Worm (Caenorhabditis elegans) whole organism, L4/young adult: ENCODE measurements around the gene T28C6.3.

ENCODE experiments used
- W03F9.2 ChIP-seq: fragments of 150-350 bp; optimal IDR thresholded peaks from 2 replicates; lab custom pipeline; 2014; ENCODE audit warnings: missing biosample characterization, missing genetic modification characterization
- dao-5 ChIP-seq: sonication (generic microtip); optimal IDR thresholded peaks from 2 replicates; lab custom pipeline; 2016; ENCODE audit warnings: missing genotype, missing genetic modification characterization, moderate library complexity, missing compliant biosample characterization
- him-1 ChIP-seq: sonication (generic microtip); optimal IDR thresholded peaks from 2 replicates; lab custom pipeline; 2016; ENCODE audit warnings: missing genotype, missing genetic modification reagents, missing genetic modification characterization, missing compliant biosample characterization

The T28C6.3 gene

DNA sequence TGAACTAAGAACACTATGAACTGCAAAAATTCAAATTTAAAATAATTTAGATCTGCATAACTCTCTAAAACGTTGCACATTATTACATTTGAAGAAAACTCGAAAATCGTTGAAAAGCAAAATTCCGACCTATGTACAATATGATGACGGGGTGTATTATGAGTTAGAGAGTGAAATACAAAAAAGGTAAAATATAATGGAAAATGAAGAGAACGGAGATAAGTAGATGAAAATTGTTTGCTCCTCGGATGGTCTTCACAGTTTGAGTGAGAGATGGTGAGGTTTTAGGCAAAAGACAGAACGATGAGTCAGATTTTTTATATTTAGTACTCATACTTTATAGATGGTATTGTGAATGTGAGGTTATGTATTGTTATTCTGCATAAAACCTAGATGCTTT is 12.8 kb upstream of the T28C6.3 start:
- TF ChIP-seq dao-5 (tag; lab: Kevin White, UChicago) = no peak

DNA sequence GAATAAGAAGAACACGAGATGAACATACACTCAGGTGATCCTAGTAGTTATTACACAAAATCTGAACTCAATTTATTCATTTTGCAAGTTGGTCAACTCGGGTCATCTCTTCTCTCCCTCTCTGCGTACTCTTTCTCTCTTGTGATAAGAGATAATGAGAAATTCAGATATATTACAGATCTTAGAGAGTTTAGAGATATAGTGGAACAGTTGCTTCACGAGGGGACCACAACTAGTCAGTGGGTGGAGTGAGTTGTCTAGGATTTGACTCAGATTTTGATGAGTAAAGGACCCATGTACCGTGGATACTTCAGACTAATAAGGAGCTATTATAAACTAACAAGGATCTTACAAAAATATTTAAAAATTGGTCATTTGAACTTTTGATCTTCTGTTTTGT is 6.5 kb upstream of the T28C6.3 start, which contains the start of gene exc-5:
TSS of gene exc-5 (minus strand) at position 57 of the 400 bp plus-strand sequence.
- TF ChIP-seq him-1 (no peak), dao-5 (tag; lab: Kevin White, UChicago) (no peak)

DNA sequence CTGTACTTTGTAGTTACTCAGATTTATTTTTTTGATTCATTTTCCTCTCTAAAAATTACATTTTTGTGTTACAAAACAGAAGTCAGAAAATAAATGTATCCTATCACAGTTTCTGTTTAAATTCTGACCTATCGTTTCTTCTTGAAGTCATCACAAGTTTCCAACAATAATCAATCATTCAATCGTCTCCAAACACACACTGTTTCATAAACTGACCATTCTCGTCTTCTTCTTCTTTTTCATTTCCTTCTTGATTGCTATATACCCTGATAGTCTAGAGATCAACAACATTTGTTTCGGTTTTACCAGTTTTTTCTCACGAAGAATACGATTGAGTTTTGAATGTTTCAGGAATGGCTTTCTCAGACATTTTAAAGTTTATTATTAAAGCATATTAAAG is 5.0 kb upstream of the T28C6.3 start:
- TF ChIP-seq him-1 (no peak), W03F9.2 (no peak), dao-5 (tag; lab: Kevin White, UChicago) (no peak)

DNA sequence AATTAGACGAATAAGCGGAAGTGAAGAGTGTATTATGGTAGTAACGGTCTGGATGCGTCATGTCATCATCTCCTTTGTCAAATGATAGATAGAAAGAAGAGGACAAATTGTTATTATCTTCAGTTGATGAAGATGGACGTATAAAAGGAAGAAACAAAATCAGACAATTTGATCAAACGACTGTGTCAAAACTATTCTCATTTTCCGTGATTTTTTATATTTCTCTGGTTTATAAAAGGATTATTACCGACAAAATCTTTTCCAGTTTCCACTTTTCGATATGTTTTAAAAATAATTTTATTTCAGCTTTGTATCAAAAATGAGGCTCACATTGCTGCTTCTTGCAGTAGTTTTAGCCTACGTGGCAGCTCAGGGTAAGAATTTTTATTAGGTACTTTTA is 4.1 kb upstream of the T28C6.3 start, which contains the start of gene grsp-2:
TSS of gene grsp-2 (plus strand) at position 301 of the 400 bp plus-strand sequence.
- no peak for TF ChIP-seq him-1
- no peak for TF ChIP-seq dao-5 (tag; lab: Kevin White, UChicago)
- TF ChIP-seq W03F9.2 = no peak

DNA sequence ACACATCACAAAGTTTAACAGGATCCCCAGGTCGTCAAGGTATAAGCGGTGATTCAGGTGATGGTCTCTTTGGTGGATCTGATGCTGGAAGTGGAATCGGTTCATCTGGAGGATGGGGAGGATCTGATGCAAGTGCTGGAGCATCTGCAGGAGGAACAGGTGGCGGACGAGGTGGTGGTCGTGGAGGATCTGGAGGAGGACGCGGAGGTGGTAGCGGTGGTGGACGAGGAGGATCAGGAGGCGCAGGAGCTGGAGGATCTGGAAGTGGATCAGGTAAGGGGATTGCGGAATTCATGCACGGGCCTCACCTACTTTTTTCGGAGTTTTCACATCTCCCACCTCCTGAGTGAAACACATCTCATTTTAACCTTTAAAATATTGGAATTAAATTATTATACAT is 3.5 kb upstream of the T28C6.3 start:
- TF ChIP-seq him-1 = no peak
- TF ChIP-seq W03F9.2 = no peak
- no peak for TF ChIP-seq dao-5 (tag; lab: Kevin White, UChicago)

DNA sequence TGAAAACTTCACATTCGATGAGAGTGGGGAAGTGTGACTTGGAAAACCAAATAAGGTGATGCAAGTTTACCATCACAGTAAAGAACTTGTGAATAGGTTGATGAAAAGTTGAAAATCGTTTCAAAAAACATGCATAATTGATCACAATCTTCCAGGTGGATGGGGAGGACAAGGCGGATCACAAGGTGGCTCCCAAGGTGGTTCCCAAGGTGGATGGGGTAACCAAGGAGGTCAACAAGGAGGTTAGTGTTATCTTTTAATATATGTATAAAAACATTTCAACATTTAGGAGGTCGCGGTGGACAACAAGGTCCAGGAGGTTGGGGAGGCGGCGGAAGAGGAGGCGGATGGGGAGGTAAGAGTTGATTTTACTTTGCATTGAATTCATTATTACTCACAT is 2.5 kb upstream of the T28C6.3 start, which contains the start of gene T28C6.10:
TSS of gene T28C6.10 (plus strand) at position 301 of the 400 bp plus-strand sequence.
- no peak for TF ChIP-seq dao-5 (tag; lab: Kevin White, UChicago)
- no peak for TF ChIP-seq W03F9.2
- no peak for TF ChIP-seq him-1

DNA sequence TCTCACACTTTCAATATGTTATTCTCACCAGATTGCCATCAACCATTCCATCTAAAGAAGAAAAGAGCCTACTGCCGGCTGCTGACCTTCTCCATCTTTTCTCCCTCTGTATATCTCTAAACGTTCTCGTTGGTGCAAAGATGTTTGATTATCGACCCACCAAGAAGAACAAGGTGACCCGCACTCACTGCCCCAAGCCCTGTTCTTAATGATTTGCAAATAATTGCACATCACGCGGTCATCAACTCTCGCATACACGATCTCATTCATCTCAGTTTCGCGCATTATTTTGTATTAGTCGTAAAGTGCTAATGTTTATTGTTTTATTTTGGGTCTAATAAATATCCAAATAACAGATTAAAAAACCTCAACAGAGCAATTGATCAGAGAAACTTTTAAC is 670 bp upstream of the T28C6.3 start:
- no peak for TF ChIP-seq him-1
- no peak for TF ChIP-seq W03F9.2
- no peak for TF ChIP-seq dao-5 (tag; lab: Kevin White, UChicago)

DNA sequence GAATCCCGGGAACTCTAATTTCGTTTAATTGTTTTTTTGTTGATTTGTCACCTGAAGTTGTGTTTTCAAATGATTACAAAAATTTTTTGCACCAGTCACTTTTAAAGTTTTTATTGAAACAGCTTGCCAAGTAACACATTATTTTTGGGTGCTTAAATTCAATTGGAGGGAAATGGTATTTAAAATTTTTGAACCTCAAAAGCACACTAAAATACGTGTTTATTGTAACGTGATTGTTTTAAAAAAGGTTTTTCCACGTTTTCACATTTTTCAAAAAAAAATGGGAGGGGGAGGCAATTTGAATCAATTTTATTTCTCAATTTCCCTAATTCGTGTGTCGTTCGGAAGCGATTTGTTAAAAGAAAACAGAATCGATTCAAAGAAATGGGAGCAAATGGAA is 1.0 kb downstream of the T28C6.3 start, which contains the start of gene T28C6.5:
TSS of gene T28C6.5 (plus strand) at position 301 of the 400 bp plus-strand sequence.
- TF ChIP-seq W03F9.2 = no peak
- TF ChIP-seq dao-5 (tag; lab: Kevin White, UChicago) = no peak
- TF ChIP-seq him-1 = no peak

DNA sequence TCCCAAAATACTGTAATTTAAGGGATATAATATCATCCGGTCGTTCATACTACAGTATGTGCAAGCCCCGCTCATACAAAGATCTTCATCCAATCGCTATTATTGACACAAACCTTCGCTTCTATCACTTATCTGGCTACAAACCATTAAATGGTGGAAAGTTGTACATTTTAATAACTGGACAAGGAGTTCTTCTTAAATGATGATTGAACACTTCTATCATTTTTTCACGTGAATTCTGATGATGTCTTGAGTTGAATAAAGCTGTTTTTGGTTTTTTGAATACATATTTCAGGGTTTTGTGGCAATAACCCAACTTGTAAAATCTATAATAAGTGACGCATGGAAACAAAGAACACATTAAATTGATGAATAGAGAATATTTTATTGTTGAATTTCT is 2.5 kb downstream of the T28C6.3 start:
- no peak for TF ChIP-seq dao-5 (tag; lab: Kevin White, UChicago)
- TF ChIP-seq him-1 = no peak
- no peak for TF ChIP-seq W03F9.2

DNA sequence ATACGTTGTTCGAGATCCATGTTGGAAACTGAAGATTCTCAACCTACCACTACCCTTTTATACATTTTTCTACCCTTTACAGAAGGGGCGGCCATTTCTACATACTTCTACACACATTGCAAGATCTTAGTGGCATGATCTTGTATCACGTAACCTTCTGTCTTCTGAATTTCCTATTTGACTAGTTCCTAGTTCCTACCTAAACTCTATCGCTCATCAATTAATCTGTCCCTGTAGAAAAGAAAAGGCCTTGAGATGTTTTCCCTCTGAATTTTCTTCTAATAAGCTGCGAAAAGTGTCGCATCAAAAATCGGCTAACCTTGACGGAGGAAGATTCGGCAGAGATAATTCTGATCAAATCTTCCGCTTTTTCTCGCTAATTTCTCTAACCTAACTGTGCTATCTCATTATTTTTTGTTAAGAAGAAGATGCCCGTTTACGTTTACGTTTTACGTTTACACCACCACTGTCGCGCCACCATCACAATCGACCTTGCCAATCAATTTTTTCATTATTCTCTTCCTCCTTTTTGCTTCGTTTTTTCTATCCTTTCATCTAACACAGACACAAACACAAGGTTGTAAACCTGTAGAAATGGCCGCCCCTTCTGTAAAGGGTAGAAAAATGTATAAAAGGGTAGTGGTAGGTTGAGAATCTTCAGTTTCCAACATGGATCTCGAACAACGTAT is 4.1 kb downstream of the T28C6.3 start, which contains the start of the genes col-117 and col-3:
TSS of gene col-117 (minus strand) at position 51 of the 689 bp plus-strand sequence.
TSS of gene col-3 (plus strand) at position 639 of the 689 bp plus-strand sequence.
- no peak for TF ChIP-seq dao-5 (tag; lab: Kevin White, UChicago)
- TF ChIP-seq him-1 = no peak
- TF ChIP-seq W03F9.2 = no peak

DNA sequence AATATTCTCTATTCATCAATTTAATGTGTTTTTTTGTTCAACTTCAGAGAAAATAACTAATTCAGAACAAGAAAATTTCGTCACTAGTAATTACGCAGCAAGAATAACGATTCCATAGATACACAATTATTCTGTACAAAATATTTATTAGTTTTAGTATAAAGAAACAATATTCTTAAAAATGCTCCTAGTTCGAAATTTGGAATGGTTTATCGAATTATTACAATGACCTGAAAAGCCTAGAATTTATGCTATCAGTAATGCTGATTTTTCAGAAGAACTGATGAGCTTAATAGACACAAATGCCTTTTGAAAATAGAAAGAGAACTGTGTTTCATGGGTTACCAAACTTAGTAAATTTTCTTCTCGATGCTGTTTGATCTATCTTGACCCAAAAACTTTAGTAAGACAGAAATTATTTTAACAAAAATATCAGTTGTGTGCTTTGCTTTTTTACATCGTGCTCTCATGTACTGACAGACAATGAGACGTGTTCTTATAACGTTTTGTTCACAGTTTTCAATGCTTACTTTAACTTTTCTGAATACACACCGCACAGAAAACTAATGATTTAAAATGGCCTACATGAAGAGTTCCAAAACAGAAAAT is 6.0 kb downstream of the T28C6.3 start:
- no peak for TF ChIP-seq him-1

DNA sequence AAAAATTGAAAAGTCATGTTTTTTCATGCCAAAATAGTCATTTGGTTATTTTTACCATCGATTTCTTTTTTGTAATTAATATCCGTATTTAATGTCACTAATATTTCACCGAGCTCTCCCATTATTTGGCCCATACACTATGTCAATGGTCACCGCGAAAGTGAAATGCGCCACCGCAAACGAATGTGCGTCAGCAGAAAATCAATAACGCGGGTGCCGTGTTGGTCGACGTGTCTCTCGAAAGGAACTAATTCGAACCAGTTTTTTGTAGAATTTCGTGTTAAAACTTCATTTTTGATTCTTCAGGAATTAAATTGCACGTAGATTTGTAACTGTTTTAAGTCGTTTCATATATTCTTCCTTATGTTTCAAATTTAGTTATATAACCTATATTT is 6.5 kb downstream of the T28C6.3 start:
- no peak for TF ChIP-seq him-1
- no peak for TF ChIP-seq dao-5 (tag; lab: Kevin White, UChicago)
- no peak for TF ChIP-seq W03F9.2

DNA sequence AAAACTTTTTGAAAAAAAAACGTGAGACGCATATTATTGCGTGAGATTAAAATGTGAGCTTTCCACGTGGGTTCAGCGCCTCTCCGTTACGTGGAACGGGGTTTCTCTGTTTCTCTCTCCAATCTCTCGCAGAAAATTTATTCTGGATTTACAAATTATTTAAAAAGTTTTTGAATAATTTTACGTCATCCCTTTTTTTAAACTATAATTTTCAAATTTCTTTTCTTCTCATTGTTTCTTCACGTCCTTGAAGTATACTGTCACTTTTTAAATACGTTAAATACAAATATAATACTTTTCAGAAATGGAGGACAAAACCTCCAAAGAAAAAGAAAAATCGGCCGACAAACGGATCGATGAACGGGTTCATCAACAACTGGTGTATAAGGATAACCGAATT is 7.4 kb downstream of the T28C6.3 start, which contains the start of gene T28C6.7:
TSS of gene T28C6.7 (plus strand) at position 301 of the 400 bp plus-strand sequence.
- TF ChIP-seq W03F9.2 (no peak), him-1 (no peak)

DNA sequence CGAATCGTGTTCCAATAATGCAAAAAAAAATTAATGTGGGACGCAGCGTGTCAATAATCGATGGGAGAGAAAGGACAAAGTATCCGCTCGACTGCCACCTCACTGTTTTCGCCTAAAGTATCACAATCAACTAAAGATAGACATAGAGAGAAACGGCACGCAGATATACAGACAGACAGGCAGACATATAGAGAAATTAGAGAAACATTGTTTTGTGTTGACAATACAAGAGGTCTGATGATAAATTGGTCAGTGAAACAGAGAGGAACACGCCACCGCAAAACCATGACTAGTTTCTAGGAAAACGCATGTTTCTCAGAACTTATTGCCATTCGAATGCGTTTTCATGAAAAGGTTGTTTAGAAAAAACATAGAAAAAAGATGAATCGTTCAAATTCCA is 10.4 kb downstream of the T28C6.3 start, which contains the start of gene T28C6.8:
TSS of gene T28C6.8 (minus strand) at position 137 of the 400 bp plus-strand sequence.
- no peak for TF ChIP-seq W03F9.2
- no peak for TF ChIP-seq dao-5 (tag; lab: Kevin White, UChicago)
- no peak for TF ChIP-seq him-1

DNA sequence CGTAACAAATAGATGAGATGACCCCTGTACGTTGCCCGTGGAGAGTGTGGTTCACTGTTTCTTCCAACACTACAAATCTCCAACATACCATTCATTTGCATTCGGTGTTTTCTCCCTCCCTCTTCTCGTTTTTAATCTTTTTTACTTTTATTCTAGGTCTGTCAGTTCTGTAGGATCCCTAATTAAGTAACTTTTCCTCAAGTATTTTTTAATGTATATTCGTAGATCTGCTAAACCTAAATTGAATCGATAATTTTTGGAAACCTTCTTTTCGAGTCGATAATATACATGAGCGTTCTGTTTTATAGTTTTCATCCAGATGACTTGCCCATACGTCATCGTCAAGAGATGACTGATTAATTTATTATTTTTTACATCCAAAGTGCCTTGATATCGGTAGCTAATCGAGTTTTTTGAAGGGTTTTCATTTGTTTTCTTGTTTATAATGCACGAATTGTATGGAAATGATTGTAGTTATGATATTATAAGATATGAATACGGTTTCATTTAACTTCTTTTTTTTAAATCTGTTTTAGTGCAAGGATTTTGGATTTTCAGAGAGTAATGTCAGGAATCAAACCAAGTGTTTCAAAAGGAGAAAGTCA is 20.1 kb downstream of the T28C6.3 start, which contains the start of the genes T28C6.11 and T11B7.1:
TSS of gene T28C6.11 (minus strand) at position 101 of the 605 bp plus-strand sequence.
TSS of gene T11B7.1 (plus strand) at position 555 of the 605 bp plus-strand sequence.
- TF ChIP-seq W03F9.2 (no peak), him-1 (no peak), dao-5 (tag; lab: Kevin White, UChicago) (no peak)
